Fruit fly (Drosophila melanogaster) whole organism, embryonic: ENCODE results near the gene GlyRS.
A peak's percentile ranks its signal among the peaks of the same experiment; 100 is the strongest.

ENCODE experiments used
- CG10147 ChIP-seq: fragments of 200-800 bp; sonication (Bioruptor generic); optimal IDR thresholded peaks from 2 replicates; lab custom pipeline; 2019; ENCODE audit warnings: missing biosample characterization, mild to moderate bottlenecking, missing genetic modification characterization, moderate library complexity
- CG10959 ChIP-seq: fragments of 200-800 bp; sonication (Bioruptor generic); IDR thresholded peaks from 2 replicates; pipeline ENCODE4 v1.3.6; 2022; ENCODE audit warnings: missing biosample characterization, missing genetic modification characterization
- CG11456 ChIP-seq: fragments of 200-800 bp; sonication (Bioruptor generic); IDR thresholded peaks from 3 replicates; pipeline ENCODE4 v1.3.6; 2022; ENCODE audit warnings: missing biosample characterization, missing genetic modification characterization
- CG11723 ChIP-seq: fragments of 200-800 bp; sonication (Bioruptor generic); optimal IDR thresholded peaks from 2 replicates; lab custom pipeline; 2017; ENCODE audit warnings: missing biosample characterization, mild to moderate bottlenecking, missing genetic modification characterization
- CG13287 ChIP-seq: fragments of 200-800 bp; sonication (Bioruptor generic); IDR thresholded peaks from 2 replicates; pipeline ENCODE4 v1.3.6; 2022; ENCODE audit warnings: missing biosample characterization, missing genetic modification characterization; ENCODE audit not compliant: partially characterized antibody
- CG15696 ChIP-seq: fragments of 200-800 bp; sonication (Bioruptor generic); optimal IDR thresholded peaks from 2 replicates; lab custom pipeline; 2019; ENCODE audit warnings: missing biosample characterization, mild to moderate bottlenecking, missing genetic modification characterization, moderate library complexity
- CG1603 ChIP-seq: fragments of 200-800 bp; sonication (Bioruptor generic); optimal IDR thresholded peaks from 2 replicates; lab custom pipeline; 2019; ENCODE audit warnings: missing biosample characterization, mild to moderate bottlenecking, missing genetic modification characterization, moderate library complexity
- CG17385 ChIP-seq: fragments of 200-800 bp; sonication (Bioruptor generic); optimal IDR thresholded peaks from 3 replicates; lab custom pipeline; 2018; ENCODE audit warnings: missing biosample characterization, mild to moderate bottlenecking, missing genetic modification characterization
- CG2120 ChIP-seq: fragments of 200-800 bp; sonication (Bioruptor generic); optimal IDR thresholded peaks from 3 replicates; lab custom pipeline; 2016; ENCODE audit warnings: missing biosample characterization, missing genetic modification characterization
- CG2199 ChIP-seq: fragments of 200-800 bp; sonication (Bioruptor generic); IDR thresholded peaks from 3 replicates; pipeline ENCODE4 v1.3.6; 2022; ENCODE audit warnings: missing biosample characterization, missing genetic modification characterization
- CG2875 ChIP-seq: fragments of 200-800 bp; sonication (Bioruptor generic); optimal IDR thresholded peaks from 2 replicates; lab custom pipeline; 2017; ENCODE audit warnings: missing biosample characterization, mild to moderate bottlenecking, missing genetic modification characterization, missing genetic modification reagents
- CG32532 ChIP-seq: fragments of 200-800 bp; sonication (Bioruptor generic); IDR thresholded peaks from 2 replicates; pipeline ENCODE4 v1.3.6; 2022; ENCODE audit warnings: missing biosample characterization, missing genetic modification characterization
- CG33557 ChIP-seq: fragments of 200-800 bp; sonication (Bioruptor generic); optimal IDR thresholded peaks from 2 replicates; lab custom pipeline; 2019; ENCODE audit warnings: missing biosample characterization, mild to moderate bottlenecking, missing genetic modification characterization, moderate library complexity
- CG3407 ChIP-seq: fragments of 200-800 bp; sonication (Bioruptor generic); optimal IDR thresholded peaks from 2 replicates; lab custom pipeline; 2018; ENCODE audit warnings: missing biosample characterization, mild to moderate bottlenecking, missing genetic modification characterization
- CG3995 ChIP-seq: fragments of 200-800 bp; sonication (Bioruptor generic); optimal IDR thresholded peaks from 3 replicates; lab custom pipeline; 2016; ENCODE audit warnings: missing biosample characterization, missing genetic modification characterization
- CG4282 ChIP-seq: fragments of 200-800 bp; sonication (Bioruptor generic); optimal IDR thresholded peaks from 2 replicates; lab custom pipeline; 2016; ENCODE audit warnings: missing biosample characterization, missing genetic modification characterization
- CG6272 ChIP-seq: fragments of 200-800 bp; sonication (Bioruptor generic); IDR thresholded peaks from 2 replicates; pipeline ENCODE4 v1.3.6; 2022; ENCODE audit warnings: missing biosample characterization, missing genetic modification characterization
- CG7357 ChIP-seq: fragments of 200-800 bp; sonication (Bioruptor generic); IDR thresholded peaks from 3 replicates; pipeline ENCODE4 v1.3.6; 2022; ENCODE audit warnings: missing biosample characterization, missing genetic modification characterization
- CG8089 ChIP-seq: fragments of 200-800 bp; sonication (Bioruptor generic); optimal IDR thresholded peaks from 3 replicates; lab custom pipeline; 2016; ENCODE audit warnings: missing biosample characterization, missing genetic modification characterization
- CG8290 ChIP-seq, 3 experiments: fragments of 200-800 bp; sonication (Bioruptor generic); optimal IDR thresholded peaks; 2 replicates each; lab custom pipeline; 2016 to 2019; ENCODE audit warnings: missing biosample characterization in 3 of 3, missing genetic modification characterization in 3 of 3, mild to moderate bottlenecking in 2 of 3, moderate library complexity in 1 of 3
- CG9876 ChIP-seq: fragments of 200-800 bp; sonication (Bioruptor generic); optimal IDR thresholded peaks from 2 replicates; lab custom pipeline; 2016; ENCODE audit warnings: missing biosample characterization, missing genetic modification characterization
- D19B ChIP-seq: fragments of 200-800 bp; sonication (Bioruptor generic); optimal IDR thresholded peaks from 2 replicates; lab custom pipeline; 2017; ENCODE audit warnings: missing biosample characterization, mild to moderate bottlenecking, missing genetic modification characterization
- Dad ChIP-seq: fragments of 200-800 bp; sonication (Bioruptor generic); optimal IDR thresholded peaks from 3 replicates; lab custom pipeline; 2016; ENCODE audit warnings: missing biosample characterization, missing genetic modification characterization
- Gug ChIP-seq: fragments of 200-800 bp; sonication (Bioruptor generic); IDR thresholded peaks from 4 replicates; pipeline ENCODE4 v1.3.6; 2022; ENCODE audit warnings: missing biosample characterization, missing genetic modification characterization
- HLH3B ChIP-seq: fragments of 200-800 bp; sonication (Bioruptor generic); IDR thresholded peaks from 2 replicates; pipeline ENCODE4 v1.3.6; 2022; ENCODE audit warnings: missing biosample characterization, missing genetic modification characterization
- Hsf ChIP-seq: fragments of 200-800 bp; sonication (Bioruptor generic); optimal IDR thresholded peaks from 3 replicates; lab custom pipeline; 2016; ENCODE audit warnings: missing biosample characterization, missing genetic modification characterization
- Jarid2 ChIP-seq: fragments of 200-800 bp; sonication (Bioruptor generic); optimal IDR thresholded peaks from 3 replicates; lab custom pipeline; 2017; ENCODE audit warnings: mild to moderate bottlenecking, missing biosample characterization, missing genetic modification reagents, missing genetic modification characterization
- Lim3 ChIP-seq: fragments of 200-800 bp; sonication (Bioruptor generic); IDR thresholded peaks from 2 replicates; pipeline ENCODE4 v1.3.6; 2022; ENCODE audit warnings: missing biosample characterization, missing genetic modification characterization
- Lpt ChIP-seq: fragments of >200 bp; optimal IDR thresholded peaks from 2 replicates; lab custom pipeline; 2018; ENCODE audit warnings: missing biosample characterization, missing genetic modification characterization
- Mad ChIP-seq: fragments of 200-800 bp; sonication (Bioruptor generic); optimal IDR thresholded peaks from 2 replicates; lab custom pipeline; 2016; ENCODE audit warnings: missing biosample characterization, missing genetic modification characterization
- NK7.1 ChIP-seq: fragments of 200-800 bp; sonication (Bioruptor generic); optimal IDR thresholded peaks from 3 replicates; lab custom pipeline; 2016; ENCODE audit warnings: missing biosample characterization, missing genetic modification characterization
- PHDP ChIP-seq: fragments of 200-800 bp; sonication (Bioruptor generic); optimal IDR thresholded peaks from 3 replicates; lab custom pipeline; 2018; ENCODE audit warnings: missing biosample characterization, mild to moderate bottlenecking, missing genetic modification characterization, moderate library complexity
- Poxn ChIP-seq: fragments of 200-800 bp; sonication (Bioruptor generic); IDR thresholded peaks from 2 replicates; pipeline ENCODE4 v1.3.6; 2022; ENCODE audit warnings: missing biosample characterization, missing genetic modification characterization
- Stat92E ChIP-seq, 3 experiments: fragments of >200 bp in 2 of 3; fragments of 200-800 bp in 1 of 3; sonication (Bioruptor generic) in 1 of 3; optimal IDR thresholded peaks; 2 replicates each; lab custom pipeline; 2017 to 2019; ENCODE audit warnings: missing biosample characterization in 3 of 3, missing genetic modification characterization in 3 of 3, mild to moderate bottlenecking in 1 of 3, moderate library complexity in 1 of 3
- Taf1 ChIP-seq: fragments of 200-800 bp; sonication (Bioruptor generic); IDR thresholded peaks from 2 replicates; pipeline ENCODE4 v1.3.6; 2022; ENCODE audit warnings: missing biosample characterization, missing genetic modification characterization
- bcd ChIP-seq: fragments of 200-800 bp; sonication (Bioruptor generic); optimal IDR thresholded peaks from 2 replicates; lab custom pipeline; 2017; ENCODE audit warnings: missing biosample characterization, mild to moderate bottlenecking, missing genetic modification characterization
- btn ChIP-seq: fragments of 200-800 bp; sonication (Bioruptor generic); optimal IDR thresholded peaks from 2 replicates; lab custom pipeline; 2016; ENCODE audit warnings: missing biosample characterization, missing genetic modification characterization
- chn ChIP-seq: fragments of 200-800 bp; sonication (Bioruptor generic); optimal IDR thresholded peaks from 2 replicates; lab custom pipeline; 2016; ENCODE audit warnings: missing biosample characterization, missing genetic modification characterization
- gcm ChIP-seq: fragments of 200-800 bp; sonication (Bioruptor generic); optimal IDR thresholded peaks from 2 replicates; lab custom pipeline; 2019; ENCODE audit warnings: missing biosample characterization, mild to moderate bottlenecking, missing genetic modification characterization, moderate library complexity
- pfk ChIP-seq: fragments of 200-800 bp; sonication (Bioruptor generic); optimal IDR thresholded peaks from 2 replicates; lab custom pipeline; 2018; ENCODE audit warnings: missing biosample characterization, mild to moderate bottlenecking, missing genetic modification characterization, moderate library complexity
- pros ChIP-seq: fragments of 200-800 bp; sonication (Bioruptor generic); optimal IDR thresholded peaks from 3 replicates; lab custom pipeline; 2019; ENCODE audit warnings: missing biosample characterization, mild to moderate bottlenecking, missing genetic modification characterization, moderate library complexity
- sc ChIP-seq, 3 experiments: fragments of >200 bp in 2 of 3; fragments of 200-800 bp in 1 of 3; sonication (Bioruptor generic) in 1 of 3; optimal IDR thresholded peaks; 2 replicates in 2 of 3; 3 replicates in 1 of 3; lab custom pipeline; 2017; ENCODE audit warnings: mild to moderate bottlenecking in 1 of 3, missing biosample characterization in 1 of 3, missing genetic modification characterization in 1 of 3, missing genetic modification reagents in 1 of 3
- seq ChIP-seq: fragments of 200-800 bp; sonication (Bioruptor generic); IDR thresholded peaks from 2 replicates; pipeline ENCODE4 v1.3.6; 2022; ENCODE audit warnings: missing biosample characterization, missing genetic modification characterization
- slou ChIP-seq: fragments of 200-800 bp; sonication (Bioruptor generic); optimal IDR thresholded peaks from 3 replicates; lab custom pipeline; 2016; ENCODE audit warnings: missing biosample characterization, missing genetic modification characterization
- slp2 ChIP-seq: fragments of 200-800 bp; sonication (Bioruptor generic); optimal IDR thresholded peaks from 2 replicates; lab custom pipeline; 2016; ENCODE audit warnings: missing biosample characterization, missing genetic modification characterization
- tgo ChIP-seq: fragments of 200-800 bp; sonication (Bioruptor generic); IDR thresholded peaks from 3 replicates; pipeline ENCODE4 v1.3.6; 2022; ENCODE audit warnings: missing biosample characterization, missing genetic modification characterization
- ttk ChIP-seq: fragments of 200-800 bp; sonication (Bioruptor generic); IDR thresholded peaks from 2 replicates; pipeline ENCODE4 v2.1.2; 2022; ENCODE audit warnings: missing biosample characterization, missing genetic modification characterization
- tup ChIP-seq: fragments of 200-800 bp; sonication (Bioruptor generic); optimal IDR thresholded peaks from 2 replicates; lab custom pipeline; 2016; ENCODE audit warnings: missing biosample characterization, mild to moderate bottlenecking, missing genetic modification characterization, moderate library complexity
- zen2 ChIP-seq: fragments of 200-800 bp; sonication (Bioruptor generic); IDR thresholded peaks from 3 replicates; pipeline ENCODE4 v1.3.6; 2022; ENCODE audit warnings: missing biosample characterization, missing genetic modification characterization; ENCODE audit not compliant: partially characterized antibody
- zf30C ChIP-seq: fragments of 200-800 bp; sonication (Bioruptor generic); optimal IDR thresholded peaks from 3 replicates; lab custom pipeline; 2018; ENCODE audit warnings: missing biosample characterization, mild to moderate bottlenecking, missing genetic modification characterization

GlyRS gene

dm6 chr3L:15089083-15089704 lies 5.7 kb upstream of the GlyRS start (continued):
- no peak for TF ChIP-seq CG8290 (GFP tag; optimal IDR thresholded peaks at IDR 0.05; lab: Kevin White, UChicago)
- TF ChIP-seq CG8290 (tag; optimal IDR thresholded peaks at IDR 0.05; lab: Kevin White, UChicago): no peak
- no peak for TF ChIP-seq bcd (GFP tag; lab: Kevin White, UChicago)
- no peak for TF ChIP-seq CG8089 (GFP tag; lab: Kevin White, UChicago)
- no peak for TF ChIP-seq CG15696 (tag; lab: Kevin White, UChicago)
- TF ChIP-seq Lim3 (GFP tag; lab: Robert Waterston, UW): no peak
- peak; percentile 10 for TF ChIP-seq CG17385 (GFP tag; lab: Kevin White, UChicago)
- no peak for TF ChIP-seq sc (optimal IDR thresholded peaks at IDR 0.05; lab: Kevin White, UChicago)
- no peak for TF ChIP-seq sc (GFP tag; optimal IDR thresholded peaks at IDR 0.05; lab: Kevin White, UChicago)
- no peak for TF ChIP-seq D19B (GFP tag; lab: Kevin White, UChicago)
- no peak for TF ChIP-seq pfk (GFP tag; lab: Kevin White, UChicago)
- TF ChIP-seq ttk (GFP tag; lab: Robert Waterston, UW): no peak
- TF ChIP-seq Taf1 (GFP tag; lab: Robert Waterston, UW): no peak
- no peak for TF ChIP-seq tup
- TF ChIP-seq slou (GFP tag; lab: Kevin White, UChicago): no peak
- no peak for TF ChIP-seq Poxn (GFP tag; lab: Robert Waterston, UW)
- no peak for TF ChIP-seq NK7.1 (GFP tag; lab: Kevin White, UChicago)
- no peak for TF ChIP-seq CG9876 (GFP tag; lab: Kevin White, UChicago)
- TF ChIP-seq Dad (GFP tag; lab: Kevin White, UChicago): no peak
- no peak for TF ChIP-seq CG11456 (GFP tag; lab: Robert Waterston, UW)
- no peak for TF ChIP-seq CG7357
- TF ChIP-seq CG1603 (tag; lab: Kevin White, UChicago): no peak
- TF ChIP-seq slp2 (GFP tag; lab: Kevin White, UChicago): no peak
- no peak for TF ChIP-seq zen2
- no peak for TF ChIP-seq CG32532 (GFP tag; lab: Robert Waterston, UW)
- no peak for TF ChIP-seq CG11723
- TF ChIP-seq Hsf (GFP tag; lab: Kevin White, UChicago): no peak
- TF ChIP-seq seq: no peak
- no peak for TF ChIP-seq CG10959 (GFP tag; lab: Robert Waterston, UW)
- TF ChIP-seq gcm (GFP tag; lab: Kevin White, UChicago): peak; percentile 7
- no peak for TF ChIP-seq Lpt
- no peak for TF ChIP-seq pros
- TF ChIP-seq CG2875 (GFP tag; lab: Kevin White, UChicago): no peak
- no peak for TF ChIP-seq CG3407 (GFP tag; lab: Kevin White, UChicago)
- no peak for TF ChIP-seq Stat92E (GFP tag; optimal IDR thresholded peaks at IDR 0.05; lab: Kevin White, UChicago)
- peak; percentile 53 for TF ChIP-seq PHDP (tag; lab: Kevin White, UChicago)
- no peak for TF ChIP-seq CG2120 (GFP tag; lab: Kevin White, UChicago)
- no peak for TF ChIP-seq chn (GFP tag; lab: Kevin White, UChicago)
- TF ChIP-seq Mad (GFP tag; lab: Kevin White, UChicago): no peak
- no peak for TF ChIP-seq Jarid2
- no peak for TF ChIP-seq CG13287
- TF ChIP-seq CG2199: no peak
- TF ChIP-seq CG33557 (GFP tag; lab: Kevin White, UChicago): no peak
- TF ChIP-seq btn (GFP tag; lab: Kevin White, UChicago): no peak
- no peak for TF ChIP-seq HLH3B (GFP tag; lab: Robert Waterston, UW)
- TF ChIP-seq Gug: no peak
- TF ChIP-seq tgo (GFP tag; lab: Robert Waterston, UW): no peak
- TF ChIP-seq CG6272 (GFP tag; lab: Robert Waterston, UW): no peak
- TF ChIP-seq CG4282 (GFP tag; lab: Kevin White, UChicago): no peak
- no peak for TF ChIP-seq zf30C
- peak; percentile 5 for TF ChIP-seq CG10147 (GFP tag; lab: Kevin White, UChicago)
- no peak for TF ChIP-seq CG3995 (GFP tag; lab: Kevin White, UChicago)
